Worm (Caenorhabditis elegans): ENCODE data around the gene ttn-1.

The ttn-1 gene

ce11 chrV:6229457-6229949 is 27.1 kb upstream of the ttn-1 start:
- peak; percentile 46 for TF ChIP-seq elt-1 (tag; optimal IDR thresholded peaks at IDR 0.05)
- peak; percentile 28 for TF ChIP-seq ceh-16 (tag; optimal IDR thresholded peaks at IDR 0.05)
- peak; percentile 89 for TF ChIP-seq nhr-129 (tag; optimal IDR thresholded peaks at IDR 0.05)
- peak; percentile 58 for TF ChIP-seq nhr-25 (tag; optimal IDR thresholded peaks at IDR 0.05)
- peak; percentile 44 for TF ChIP-seq unc-62 (GFP tag; optimal IDR thresholded peaks at IDR 0.05)
- TF ChIP-seq nhr-21 (tag; optimal IDR thresholded peaks at IDR 0.05), result peak; percentile 91
- TF ChIP-seq lin-39 (tag; optimal IDR thresholded peaks at IDR 0.05), result no peak
- TF ChIP-seq F13H6.1 (tag; optimal IDR thresholded peaks at IDR 0.05), result peak; percentile 88
- TF ChIP-seq unc-55 (GFP tag; optimal IDR thresholded peaks at IDR 0.05), result no peak
- peak; percentile 87 for TF ChIP-seq fos-1 (tag; optimal IDR thresholded peaks at IDR 0.05)
- no peak for TF ChIP-seq zag-1 (tag; optimal IDR thresholded peaks at IDR 0.05)
- peak in 1 of 2 experiments; percentile 75 for TF ChIP-seq mdl-1 (tag; optimal IDR thresholded peaks at IDR 0.05)
- peak; percentile 47 for TF ChIP-seq C34F6.9 (tag; optimal IDR thresholded peaks at IDR 0.05)
- TF ChIP-seq lsy-2 (tag; optimal IDR thresholded peaks at IDR 0.05), result peak; percentile 28 to 63
- no peak for TF ChIP-seq ztf-11 (tag; optimal IDR thresholded peaks at IDR 0.05)
- TF ChIP-seq elt-3 (tag; optimal IDR thresholded peaks at IDR 0.05), result no peak
- peak; percentile 85 for TF ChIP-seq egl-27 (tag; optimal IDR thresholded peaks at IDR 0.05)
- peak; percentile 66 for TF ChIP-seq blmp-1 (tag; optimal IDR thresholded peaks at IDR 0.05; ENCODE audit: insufficient read depth)
- peak; percentile 6 for TF ChIP-seq nhr-6 (tag; optimal IDR thresholded peaks at IDR 0.05)
- peak; percentile 77 for TF ChIP-seq Y55F3AM.14 (GFP tag; optimal IDR thresholded peaks at IDR 0.05)
- peak; percentile 76 for TF ChIP-seq sem-4 (tag; optimal IDR thresholded peaks at IDR 0.05)
- TF ChIP-seq ama-1 (optimal IDR thresholded peaks at IDR 0.05), result peak; percentile 20
- peak; percentile 81 for TF ChIP-seq crh-2 (tag; optimal IDR thresholded peaks at IDR 0.05)
- TF ChIP-seq gmeb-1 (tag; optimal IDR thresholded peaks at IDR 0.05), result peak; percentile 73
- TF ChIP-seq peb-1 (tag; optimal IDR thresholded peaks at IDR 0.05), result no peak
- TF ChIP-seq nhr-237 (tag; optimal IDR thresholded peaks at IDR 0.05), result no peak
- TF ChIP-seq ztf-4 (tag; optimal IDR thresholded peaks at IDR 0.05), result peak; percentile 61
- TF ChIP-seq sma-9 (GFP tag; optimal IDR thresholded peaks at IDR 0.05), result peak; percentile 88
- no peak for TF ChIP-seq sma-9 (tag; optimal IDR thresholded peaks at IDR 0.05)
- TF ChIP-seq mab-5 (tag; optimal IDR thresholded peaks at IDR 0.05), result no peak
- peak; percentile 54 for TF ChIP-seq nhr-10 (tag; optimal IDR thresholded peaks at IDR 0.05)
- TF ChIP-seq sma-3 (GFP tag; optimal IDR thresholded peaks at IDR 0.05), result peak; percentile 85
- no peak for TF ChIP-seq dmd-4 (tag; optimal IDR thresholded peaks at IDR 0.05)
- no peak for TF ChIP-seq unc-39 (tag; optimal IDR thresholded peaks at IDR 0.05)

DNA sequence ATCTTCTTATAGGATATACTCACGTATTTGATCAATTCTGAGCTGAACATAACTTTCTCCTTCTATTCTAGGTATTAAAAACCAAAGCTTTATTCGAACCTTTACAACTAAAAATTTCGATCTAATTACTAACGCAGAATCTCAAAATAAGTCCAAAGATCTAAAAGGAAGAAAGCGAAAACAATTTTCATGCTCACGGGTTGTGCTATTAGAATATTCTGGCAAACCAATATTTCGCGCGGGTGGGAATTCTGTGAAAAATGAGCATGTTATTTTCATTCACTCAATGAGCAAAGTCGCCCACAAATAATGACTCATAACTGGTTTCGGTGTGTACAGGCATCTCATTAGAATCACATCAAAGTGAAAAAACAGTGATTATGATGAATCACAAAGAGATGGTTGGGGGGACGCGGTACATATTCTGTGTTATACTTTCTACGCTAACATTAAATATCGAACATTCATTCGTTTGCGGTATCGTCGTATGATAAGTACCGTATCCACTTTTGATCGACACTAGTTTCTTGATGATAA is 26.6 kb upstream of the ttn-1 start:
- TF ChIP-seq elt-1 (tag; optimal IDR thresholded peaks at IDR 0.05) (no peak), C34F6.9 (tag; optimal IDR thresholded peaks at IDR 0.05) (peak; percentile 7)

DNA sequence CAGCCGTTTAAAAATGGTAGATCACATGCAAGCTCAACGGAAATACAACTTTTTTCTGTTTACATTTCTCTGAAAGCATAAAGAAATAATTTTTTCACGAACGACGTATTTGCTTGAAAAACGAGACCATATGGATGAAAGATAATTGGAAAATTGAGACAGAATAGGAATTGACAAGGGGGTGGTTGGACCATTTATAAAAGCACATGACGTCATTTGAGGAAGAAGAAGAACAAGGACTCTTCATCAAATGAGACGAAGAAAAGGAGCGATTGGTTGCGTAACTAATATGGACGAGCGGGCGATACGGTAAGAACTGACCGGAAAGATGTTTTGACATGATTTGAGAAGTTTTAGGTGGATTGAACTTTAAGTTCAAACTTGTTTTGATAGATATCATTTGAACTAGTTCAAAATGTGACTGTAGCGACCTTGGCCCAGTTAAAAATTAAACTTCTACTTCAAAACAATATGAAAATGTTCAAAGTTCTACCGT is 26.0 kb upstream of the ttn-1 start:
- TF ChIP-seq nhr-11 (tag; optimal IDR thresholded peaks at IDR 0.05) (no peak), skn-1 (tag; optimal IDR thresholded peaks at IDR 0.05) (no peak), sma-9 (GFP tag; optimal IDR thresholded peaks at IDR 0.05) (peak; percentile 76), sma-9 (tag; optimal IDR thresholded peaks at IDR 0.05) (peak; percentile 39), nhr-129 (tag; optimal IDR thresholded peaks at IDR 0.05) (peak; percentile 76), sma-3 (GFP tag; optimal IDR thresholded peaks at IDR 0.05) (peak; percentile 69), nhr-12 (tag; optimal IDR thresholded peaks at IDR 0.05) (no peak), dmd-4 (tag; optimal IDR thresholded peaks at IDR 0.05) (no peak), unc-55 (GFP tag; optimal IDR thresholded peaks at IDR 0.05) (peak; percentile 24), nhr-25 (tag; optimal IDR thresholded peaks at IDR 0.05) (no peak), ztf-4 (tag; optimal IDR thresholded peaks at IDR 0.05) (peak; percentile 29), nhr-21 (tag; optimal IDR thresholded peaks at IDR 0.05) (peak; percentile 32), Y55F3AM.14 (GFP tag; optimal IDR thresholded peaks at IDR 0.05) (no peak), ZK546.5 (tag; optimal IDR thresholded peaks at IDR 0.05) (no peak), lin-13 (GFP tag; optimal IDR thresholded peaks at IDR 0.05) (no peak), lsy-2 (tag; optimal IDR thresholded peaks at IDR 0.05) (peak in 1 of 2 experiments; percentile 54), ceh-82 (tag; optimal IDR thresholded peaks at IDR 0.05) (no peak), mbf-1 (tag; optimal IDR thresholded peaks at IDR 0.05) (no peak), crh-2 (tag; optimal IDR thresholded peaks at IDR 0.05) (peak; percentile 72), nhr-6 (tag; optimal IDR thresholded peaks at IDR 0.05) (peak; percentile 6), blmp-1 (tag; optimal IDR thresholded peaks at IDR 0.05; ENCODE audit: insufficient read depth) (peak; percentile 17), unc-62 (GFP tag; optimal IDR thresholded peaks at IDR 0.05) (peak; percentile 45), nhr-237 (tag; optimal IDR thresholded peaks at IDR 0.05) (no peak), nhr-77 (tag; optimal IDR thresholded peaks at IDR 0.05) (no peak), elt-1 (tag; optimal IDR thresholded peaks at IDR 0.05) (no peak), zag-1 (tag; optimal IDR thresholded peaks at IDR 0.05) (peak; percentile 63), nhr-10 (tag; optimal IDR thresholded peaks at IDR 0.05) (no peak), egl-27 (tag; optimal IDR thresholded peaks at IDR 0.05) (peak; percentile 69), alr-1 (tag; optimal IDR thresholded peaks at IDR 0.05) (no peak), ama-1 (optimal IDR thresholded peaks at IDR 0.05) (peak; percentile 86), mdl-1 (tag; optimal IDR thresholded peaks at IDR 0.05) (no peak), R02D3.7 (tag; optimal IDR thresholded peaks at IDR 0.05) (no peak), snpc-4 (tag; optimal IDR thresholded peaks at IDR 0.05) (no peak), lin-11 (tag; optimal IDR thresholded peaks at IDR 0.05) (no peak), C34F6.9 (tag; optimal IDR thresholded peaks at IDR 0.05) (peak; percentile 31), fos-1 (tag; optimal IDR thresholded peaks at IDR 0.05) (no peak), unc-39 (tag; optimal IDR thresholded peaks at IDR 0.05) (no peak)

Data from whole organism, L2 larva.